Worm (Caenorhabditis elegans): Measurements from ENCODE around the gene srh-277.

srh-277 gene

DNA sequence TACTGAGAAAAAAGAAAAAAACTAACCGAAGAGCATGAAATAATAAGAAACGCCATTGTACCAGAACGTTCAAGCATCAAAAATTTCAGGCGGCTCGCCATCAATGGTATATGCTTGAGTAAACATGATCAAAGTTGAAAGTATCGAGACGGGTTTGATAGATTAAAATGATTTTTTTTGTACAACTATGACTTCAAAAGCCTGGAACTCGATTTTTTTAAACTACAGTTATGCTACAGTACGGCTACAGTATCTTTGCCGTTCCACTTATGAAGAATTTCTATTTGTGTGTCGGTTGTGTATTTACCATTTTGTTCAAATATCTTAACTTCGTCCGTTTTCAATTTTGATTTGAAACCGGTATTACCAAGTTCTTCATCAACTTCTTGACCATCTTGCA lies 27.9 kb upstream of the srh-277 start, which contains the start of gene str-97:
str-97 (minus strand) TSS at position 101 of the 400 bp plus-strand sequence.
- TF ChIP-seq pha-2 (tag; optimal IDR thresholded peaks at IDR 0.05), result no peak
- no peak for TF ChIP-seq hlh-15 (tag; optimal IDR thresholded peaks at IDR 0.05)
- TF ChIP-seq sdc-2 (tag; optimal IDR thresholded peaks at IDR 0.05), result no peak
- TF ChIP-seq eyg-1 (tag; optimal IDR thresholded peaks at IDR 0.05), result no peak

DNA sequence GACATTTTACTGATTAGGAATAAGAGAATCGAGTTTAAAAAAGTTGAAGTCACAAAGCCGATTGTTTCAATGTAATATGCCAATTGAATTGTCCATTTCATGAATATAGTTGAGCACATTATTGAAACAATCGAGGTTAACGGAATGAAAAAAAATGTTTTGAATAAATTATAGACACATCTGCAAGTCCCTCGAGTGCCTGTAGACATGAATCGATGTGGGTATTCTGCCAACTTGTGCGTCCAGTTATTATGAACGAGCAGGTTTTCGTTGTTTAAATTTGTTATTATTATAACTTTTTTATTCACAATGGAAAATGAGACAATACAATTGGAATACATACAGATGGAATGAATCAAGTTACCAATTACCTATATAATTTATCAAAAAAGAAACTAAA lies 24.6 kb upstream of the srh-277 start, which contains the start of gene str-99:
str-99 (minus strand) TSS at position 101 of the 400 bp plus-strand sequence.
- TF ChIP-seq F13H6.1 (tag; optimal IDR thresholded peaks at IDR 0.05), result no peak
- TF ChIP-seq pqm-1 (tag; optimal IDR thresholded peaks at IDR 0.05), result no peak
- no peak for TF ChIP-seq ztf-16 (tag; optimal IDR thresholded peaks at IDR 0.05)
- TF ChIP-seq unc-3 (GFP tag; conservative IDR thresholded peaks at IDR 0.05), result no peak
- no peak for TF ChIP-seq unc-3 (tag; optimal IDR thresholded peaks at IDR 0.05)
- TF ChIP-seq tbx-7 (tag; optimal IDR thresholded peaks at IDR 0.05), result no peak

DNA sequence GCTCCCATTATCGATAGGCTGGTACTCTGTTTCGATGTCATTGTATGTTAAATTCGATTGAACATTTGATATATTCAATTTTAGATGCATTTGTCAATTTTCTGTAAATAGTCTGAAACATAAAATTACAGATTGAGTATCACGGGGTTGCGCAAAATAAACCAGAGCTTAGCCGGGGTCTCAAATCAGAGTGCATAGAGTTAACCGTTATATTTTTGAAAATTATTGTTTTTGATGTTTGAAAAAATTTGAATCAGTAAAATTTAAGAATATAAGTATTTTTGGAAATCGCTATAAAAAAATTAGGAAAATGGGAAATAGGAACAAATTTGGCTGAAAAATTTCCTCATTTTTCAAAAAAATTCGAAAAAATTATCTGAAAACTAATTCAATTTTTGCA lies 23.4 kb upstream of the srh-277 start, which contains the start of gene F10A3.17:
F10A3.17 (minus strand) TSS at position 101 of the 400 bp plus-strand sequence.
- TF ChIP-seq ceh-31 (tag; optimal IDR thresholded peaks at IDR 0.05), result no peak
- TF ChIP-seq ets-4 (tag; optimal IDR thresholded peaks at IDR 0.05), result no peak
- TF ChIP-seq pax-1 (tag; optimal IDR thresholded peaks at IDR 0.05), result no peak
- no peak for TF ChIP-seq fkh-6 (tag; optimal IDR thresholded peaks at IDR 0.05)
- no peak for TF ChIP-seq fkh-10 (GFP tag; optimal IDR thresholded peaks at IDR 0.05)
- no peak for TF ChIP-seq hlh-6 (tag; optimal IDR thresholded peaks at IDR 0.05)
- no peak for TF ChIP-seq ceh-18 (tag; optimal IDR thresholded peaks at IDR 0.05)
- TF ChIP-seq gmeb-2 (tag; optimal IDR thresholded peaks at IDR 0.05), result no peak
- no peak for TF ChIP-seq ahr-1 (tag; optimal IDR thresholded peaks at IDR 0.05)
- TF ChIP-seq syd-9 (tag; optimal IDR thresholded peaks at IDR 0.05), result no peak
- TF ChIP-seq zip-5 (tag; optimal IDR thresholded peaks at IDR 0.05), result no peak
- TF ChIP-seq K09A11.1 (tag; optimal IDR thresholded peaks at IDR 0.05; ENCODE audit: insufficient read depth), result no peak
- no peak for TF ChIP-seq tbx-7 (tag; optimal IDR thresholded peaks at IDR 0.05)
- TF ChIP-seq dve-1 (tag; optimal IDR thresholded peaks at IDR 0.05), result no peak
- no peak for TF ChIP-seq nhr-11 (tag; optimal IDR thresholded peaks at IDR 0.05)
- no peak for TF ChIP-seq sdc-2 (tag; optimal IDR thresholded peaks at IDR 0.05)
- TF ChIP-seq pag-3 (tag; optimal IDR thresholded peaks at IDR 0.05; ENCODE audit: borderline replicate concordance), result no peak
- TF ChIP-seq lim-6 (tag; optimal IDR thresholded peaks at IDR 0.05), result no peak
- no peak for TF ChIP-seq sox-4 (tag; optimal IDR thresholded peaks at IDR 0.05)
- no peak for TF ChIP-seq ceh-22 (tag; optimal IDR thresholded peaks at IDR 0.05)

DNA sequence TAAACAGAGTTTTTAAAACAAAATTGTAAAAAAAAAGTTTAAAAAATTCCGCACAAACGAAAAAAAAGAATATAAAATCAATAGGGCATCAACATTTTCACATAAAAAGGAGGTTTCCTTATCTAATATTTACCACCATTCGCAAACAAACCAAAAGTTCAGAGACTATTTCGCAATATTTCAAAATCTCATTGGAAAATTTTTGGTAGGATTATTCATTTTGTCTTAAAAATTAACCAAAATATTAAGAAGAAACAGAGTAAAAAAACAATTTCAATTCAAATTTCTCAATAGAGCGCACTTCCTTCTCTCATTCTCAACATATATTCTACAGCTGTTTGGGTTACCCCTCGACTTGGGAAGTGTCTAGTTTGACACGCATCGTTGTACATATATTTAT lies 22.9 kb upstream of the srh-277 start:
- TF ChIP-seq mec-3 (tag; optimal IDR thresholded peaks at IDR 0.05; ENCODE audit: borderline replicate concordance), result no peak
- no peak for TF ChIP-seq ceh-30 (tag; optimal IDR thresholded peaks at IDR 0.05)
- no peak for TF ChIP-seq ceh-45 (GFP tag; IDR thresholded peaks at IDR 0.05)
- TF ChIP-seq ttx-3 (tag; optimal IDR thresholded peaks at IDR 0.05), result no peak
- TF ChIP-seq che-1 (tag; optimal IDR thresholded peaks at IDR 0.05), result no peak
- TF ChIP-seq ref-2 (tag; optimal IDR thresholded peaks at IDR 0.05), result no peak
- no peak for TF ChIP-seq pros-1 (tag; optimal IDR thresholded peaks at IDR 0.05)
- no peak for TF ChIP-seq lim-6 (tag; optimal IDR thresholded peaks at IDR 0.05)
- no peak for TF ChIP-seq dmd-4 (tag; optimal IDR thresholded peaks at IDR 0.05; ENCODE audit: borderline replicate concordance)
- no peak for TF ChIP-seq nfya-1 (tag; optimal IDR thresholded peaks at IDR 0.05)
- no peak for TF ChIP-seq ceh-24 (tag; optimal IDR thresholded peaks at IDR 0.05)
- no peak for TF ChIP-seq pha-2 (tag; optimal IDR thresholded peaks at IDR 0.05)
- no peak for TF ChIP-seq T23F11.4 (GFP tag; optimal IDR thresholded peaks at IDR 0.05)
